Fruit fly (Drosophila melanogaster): ENCODE measurements around the gene Rh50.

The Rh50 gene

DNA sequence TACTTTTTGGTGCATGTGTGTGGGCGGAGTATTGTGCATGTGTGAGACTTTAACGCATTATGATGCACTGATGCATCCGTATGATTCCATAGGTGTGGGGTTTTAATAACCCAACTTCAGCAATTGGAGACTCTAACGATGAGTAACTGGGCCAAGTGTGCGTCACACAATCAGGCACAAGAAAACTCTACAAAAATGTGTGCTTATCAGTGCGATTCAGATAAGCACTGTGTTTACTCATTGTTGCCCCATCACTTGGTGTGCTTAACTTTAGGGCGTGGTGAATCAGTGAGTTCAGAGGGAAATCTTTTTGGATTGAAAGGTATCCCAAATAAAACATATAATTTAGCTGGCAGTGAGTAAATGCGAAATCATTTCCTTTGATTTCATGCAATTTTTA lies 11.1 kb upstream of the Rh50 start:
- TF ChIP-seq jim (GFP tag; optimal IDR thresholded peaks at IDR 0.05), result no peak
- no peak for TF ChIP-seq brk (GFP tag; optimal IDR thresholded peaks at IDR 0.05)
- TF ChIP-seq Hr83 (GFP tag; optimal IDR thresholded peaks at IDR 0.05; ENCODE audit: poor library complexity, severe bottlenecking), result no peak
- TF ChIP-seq Hnf4 (GFP tag; optimal IDR thresholded peaks at IDR 0.05), result no peak
- no peak for TF ChIP-seq rgr (GFP tag; optimal IDR thresholded peaks at IDR 0.05)
- TF ChIP-seq h (GFP tag; optimal IDR thresholded peaks at IDR 0.05), result no peak
- TF ChIP-seq GATAd (GFP tag; optimal IDR thresholded peaks at IDR 0.05), result no peak
- TF ChIP-seq Jra (GFP tag; optimal IDR thresholded peaks at IDR 0.05), result no peak
- TF ChIP-seq woc (GFP tag; optimal IDR thresholded peaks at IDR 0.05), result no peak
- TF ChIP-seq tai (GFP tag; optimal IDR thresholded peaks at IDR 0.05), result no peak
- no peak for TF ChIP-seq dsf (GFP tag; optimal IDR thresholded peaks at IDR 0.05; ENCODE audit: borderline replicate concordance)

DNA sequence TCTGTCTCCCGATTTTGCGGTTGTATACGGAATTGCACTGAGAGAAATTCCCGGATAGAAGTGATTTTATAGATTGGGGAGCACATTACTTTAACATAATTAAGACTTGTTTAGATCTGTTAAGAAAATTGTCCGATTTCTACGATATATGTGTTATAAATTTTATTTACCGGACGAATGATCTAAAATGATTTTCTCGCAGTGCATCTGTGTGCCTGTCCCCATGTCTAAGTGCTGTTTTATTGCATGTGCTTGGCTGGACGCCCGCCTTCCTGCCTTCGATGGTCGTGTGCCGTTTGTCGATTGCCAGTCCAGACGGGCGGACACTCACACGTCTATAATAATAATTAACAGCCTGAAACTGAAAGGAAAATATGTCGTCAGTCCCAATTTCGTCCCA lies 10.8 kb downstream of the Rh50 start:
- TF ChIP-seq usp (GFP tag; optimal IDR thresholded peaks at IDR 0.05) (no peak), dmrt93B (GFP tag; optimal IDR thresholded peaks at IDR 0.05) (no peak), sage (GFP tag; optimal IDR thresholded peaks at IDR 0.05) (no peak), Myc (optimal IDR thresholded peaks at IDR 0.05) (no peak), lola (GFP tag; optimal IDR thresholded peaks at IDR 0.05) (no peak), fru (GFP tag; optimal IDR thresholded peaks at IDR 0.05) (peak; percentile 9), Vsx2 (GFP tag; optimal IDR thresholded peaks at IDR 0.05; ENCODE audit: partially characterized antibody) (no peak), dl (GFP tag; optimal IDR thresholded peaks at IDR 0.05; ENCODE audit: insufficient read depth in 1 of 2, partially characterized antibody in 2 of 2) (no peak), tai (GFP tag; optimal IDR thresholded peaks at IDR 0.05) (no peak)

DNA sequence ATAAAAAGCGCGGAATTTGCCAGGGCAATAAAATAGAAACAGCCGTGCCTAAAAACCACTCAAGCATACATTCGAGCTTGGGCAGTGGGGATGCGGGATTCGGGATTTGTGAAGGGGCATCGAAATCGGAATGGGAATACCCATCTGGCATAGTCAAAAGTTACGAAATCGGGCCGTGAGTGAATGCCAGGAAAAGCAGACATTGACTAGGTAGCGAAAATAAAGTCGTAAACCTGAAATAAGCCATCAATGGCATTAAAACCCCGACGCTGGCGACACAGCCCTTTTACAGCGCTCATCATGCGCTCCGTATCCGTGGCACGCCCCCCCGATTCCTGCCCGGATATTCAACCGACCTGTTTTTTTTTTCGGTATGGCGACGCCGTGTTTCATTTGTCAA lies 14.4 kb downstream of the Rh50 start:
- TF ChIP-seq woc (GFP tag; optimal IDR thresholded peaks at IDR 0.05) (no peak), Hnf4 (GFP tag; optimal IDR thresholded peaks at IDR 0.05) (no peak), CrebA (GFP tag; optimal IDR thresholded peaks at IDR 0.05; ENCODE audit: borderline replicate concordance) (no peak), Hr83 (GFP tag; optimal IDR thresholded peaks at IDR 0.05; ENCODE audit: poor library complexity, severe bottlenecking) (no peak), Myc (optimal IDR thresholded peaks at IDR 0.05) (no peak), pan (optimal IDR thresholded peaks at IDR 0.05) (no peak), OdsH (GFP tag; optimal IDR thresholded peaks at IDR 0.05) (no peak), psq (GFP tag; optimal IDR thresholded peaks at IDR 0.05) (no peak), Dfd (GFP tag; optimal IDR thresholded peaks at IDR 0.05) (no peak), usp (GFP tag; optimal IDR thresholded peaks at IDR 0.05) (no peak), sage (GFP tag; optimal IDR thresholded peaks at IDR 0.05) (no peak), dmrt93B (GFP tag; optimal IDR thresholded peaks at IDR 0.05) (no peak), GATAd (GFP tag; optimal IDR thresholded peaks at IDR 0.05) (no peak), HLH106 (tag; optimal IDR thresholded peaks at IDR 0.05) (no peak), Rel (GFP tag; optimal IDR thresholded peaks at IDR 0.05) (no peak), Rel (tag; optimal IDR thresholded peaks at IDR 0.05) (no peak), h (GFP tag; optimal IDR thresholded peaks at IDR 0.05) (no peak), fru (GFP tag; optimal IDR thresholded peaks at IDR 0.05) (no peak), lola (GFP tag; optimal IDR thresholded peaks at IDR 0.05) (no peak), ey (GFP tag; optimal IDR thresholded peaks at IDR 0.05) (no peak)

DNA sequence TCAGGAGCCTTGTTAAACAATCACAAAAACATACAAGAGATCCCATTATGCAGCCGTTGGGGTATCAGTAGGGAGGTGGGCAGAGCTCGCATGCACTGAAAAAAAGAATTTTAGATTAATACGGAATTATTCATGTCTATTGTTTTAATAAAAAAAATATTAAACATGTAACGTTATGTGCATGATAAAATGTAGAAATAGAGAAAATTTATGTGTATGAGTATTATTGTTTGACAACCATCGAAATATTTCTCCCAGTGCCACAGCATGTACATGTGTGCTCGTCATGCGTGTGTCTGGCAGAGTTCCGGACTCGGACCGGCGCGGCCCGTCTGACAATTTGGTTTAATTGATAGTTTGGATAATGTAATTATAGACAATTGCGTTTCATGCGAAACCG lies 19.6 kb downstream of the Rh50 start:
- TF ChIP-seq Rel (GFP tag; optimal IDR thresholded peaks at IDR 0.05), result no peak
- no peak for TF ChIP-seq Rel (tag; optimal IDR thresholded peaks at IDR 0.05)
- TF ChIP-seq Hr83 (GFP tag; optimal IDR thresholded peaks at IDR 0.05; ENCODE audit: poor library complexity, severe bottlenecking), result no peak
- peak; percentile 1 for TF ChIP-seq h (GFP tag; optimal IDR thresholded peaks at IDR 0.05)
- peak; percentile 7 for TF ChIP-seq HLH106 (tag; optimal IDR thresholded peaks at IDR 0.05)

DNA sequence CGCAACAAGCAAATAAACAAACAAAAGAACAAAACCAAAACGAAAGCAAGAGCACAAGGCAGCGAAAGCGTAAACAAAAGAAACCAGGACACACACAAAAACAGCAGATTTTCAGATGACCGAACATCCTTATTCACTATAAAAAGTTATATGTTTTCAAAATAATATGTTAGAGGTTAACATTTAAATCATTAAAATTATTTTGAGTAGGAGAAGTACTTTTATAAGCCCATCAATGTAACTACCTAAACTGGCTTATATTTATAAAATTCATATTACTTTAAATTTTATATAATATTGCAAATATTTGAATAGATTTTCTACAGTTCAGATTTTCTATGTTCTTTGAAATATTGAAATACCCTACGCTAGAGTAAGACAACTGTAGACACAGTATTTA lies 56.6 kb downstream of the Rh50 start:
- no peak for TF ChIP-seq fru (GFP tag; optimal IDR thresholded peaks at IDR 0.05)
- TF ChIP-seq psq (GFP tag; optimal IDR thresholded peaks at IDR 0.05), result no peak
- TF ChIP-seq Dfd (GFP tag; optimal IDR thresholded peaks at IDR 0.05), result no peak
- no peak for TF ChIP-seq Dif (GFP tag; optimal IDR thresholded peaks at IDR 0.05; ENCODE audit: partially characterized antibody)
- no peak for TF ChIP-seq Myc (optimal IDR thresholded peaks at IDR 0.05)
- no peak for TF ChIP-seq OdsH (GFP tag; optimal IDR thresholded peaks at IDR 0.05)
- no peak for TF ChIP-seq woc (GFP tag; optimal IDR thresholded peaks at IDR 0.05)
- TF ChIP-seq Hr83 (GFP tag; optimal IDR thresholded peaks at IDR 0.05; ENCODE audit: poor library complexity, severe bottlenecking), result no peak

DNA sequence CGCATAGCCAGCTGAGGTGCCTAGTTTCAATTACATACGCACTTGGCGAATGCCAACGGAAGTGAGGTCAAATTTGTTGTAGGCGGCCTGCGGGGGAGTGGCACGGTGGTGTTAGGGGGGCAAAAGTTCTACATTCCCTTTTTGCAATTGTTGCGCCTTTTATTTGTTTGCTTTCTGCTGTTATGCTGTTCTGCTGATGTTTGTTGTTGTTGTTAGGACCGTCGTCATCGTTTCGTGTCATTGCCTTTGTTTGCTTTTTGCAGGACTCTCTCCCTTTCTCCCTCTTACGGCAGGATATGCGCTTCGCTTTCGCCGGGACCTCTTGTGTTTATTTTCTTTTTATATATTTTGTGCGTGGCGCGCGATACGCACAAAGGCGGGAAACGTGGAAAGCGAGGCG lies 59.2 kb downstream of the Rh50 start:
- TF ChIP-seq brk (GFP tag; optimal IDR thresholded peaks at IDR 0.05) (no peak), sv (GFP tag; optimal IDR thresholded peaks at IDR 0.05) (no peak), h (GFP tag; optimal IDR thresholded peaks at IDR 0.05) (no peak), usp (GFP tag; optimal IDR thresholded peaks at IDR 0.05) (no peak), Abd-B (GFP tag; optimal IDR thresholded peaks at IDR 0.05) (no peak), Hr83 (GFP tag; optimal IDR thresholded peaks at IDR 0.05; ENCODE audit: poor library complexity, severe bottlenecking) (no peak), fru (GFP tag; optimal IDR thresholded peaks at IDR 0.05) (no peak), Dfd (GFP tag; optimal IDR thresholded peaks at IDR 0.05) (no peak), GATAd (GFP tag; optimal IDR thresholded peaks at IDR 0.05) (no peak), Dif (GFP tag; optimal IDR thresholded peaks at IDR 0.05; ENCODE audit: partially characterized antibody) (no peak), woc (GFP tag; optimal IDR thresholded peaks at IDR 0.05) (no peak), lola (GFP tag; optimal IDR thresholded peaks at IDR 0.05) (no peak)

All from whole organism, wandering third instar larva.